Worm (Caenorhabditis elegans): ENCODE measurements around the gene shk-1.

Gene shk-1

ce11 chrII:9803320-9803719 lies 45.3 kb downstream of the shk-1 start, which contains the start of gene cyp-13A7:
cyp-13A7 (plus strand) TSS chrII:9803620.
- TF ChIP-seq med-1 (GFP tag; optimal IDR thresholded peaks at IDR 0.05; ENCODE audit: insufficient read depth) (no peak), ztf-23 (GFP tag; IDR thresholded peaks at IDR 0.05) (no peak), flt-1 (GFP tag; IDR thresholded peaks at IDR 0.05) (no peak), ref-1 (GFP tag; conservative IDR thresholded peaks at IDR 0.05) (no peak), klf-2 (GFP tag; conservative IDR thresholded peaks at IDR 0.05) (no peak), ztf-29 (GFP tag; IDR thresholded peaks at IDR 0.05) (no peak), T22C8.4 (GFP tag; IDR thresholded peaks at IDR 0.05) (no peak), tab-1 (GFP tag; IDR thresholded peaks at IDR 0.05) (no peak), cog-1 (tag; optimal IDR thresholded peaks at IDR 0.05) (no peak)

ce11 chrII:9807519-9807972 lies 49.5 kb downstream of the shk-1 start, which contains the start of gene cyp-13A8:
cyp-13A8 (minus strand) TSS chrII:9807569.
- TF ChIP-seq flt-1 (GFP tag; IDR thresholded peaks at IDR 0.05), result no peak
- TF ChIP-seq cog-1 (tag; optimal IDR thresholded peaks at IDR 0.05), result no peak
- TF ChIP-seq T22C8.4 (GFP tag; IDR thresholded peaks at IDR 0.05), result no peak
- no peak for TF ChIP-seq ztf-29 (GFP tag; IDR thresholded peaks at IDR 0.05)
- no peak for TF ChIP-seq ref-1 (GFP tag; conservative IDR thresholded peaks at IDR 0.05)
- no peak for TF ChIP-seq med-1 (GFP tag; optimal IDR thresholded peaks at IDR 0.05; ENCODE audit: insufficient read depth)
- TF ChIP-seq ztf-23 (GFP tag; IDR thresholded peaks at IDR 0.05), result no peak
- no peak for TF ChIP-seq tab-1 (GFP tag; IDR thresholded peaks at IDR 0.05)
- TF ChIP-seq klf-2 (GFP tag; conservative IDR thresholded peaks at IDR 0.05), result no peak
